Worm (Caenorhabditis elegans): ENCODE measurements around the gene W05B10.6.

W05B10.6 gene

ce11 chrV:12696790-12697189 is 38.7 kb upstream of the W05B10.6 start:
- TF ChIP-seq nhr-237 (tag; optimal IDR thresholded peaks at IDR 0.05): no peak
- TF ChIP-seq nhr-41 (GFP tag; IDR thresholded peaks at IDR 0.05): no peak
- no peak for TF ChIP-seq gei-8 (GFP tag; optimal IDR thresholded peaks at IDR 0.05)
- no peak for TF ChIP-seq nhr-10 (tag; optimal IDR thresholded peaks at IDR 0.05)
- no peak for TF ChIP-seq nhr-111 (GFP tag; optimal IDR thresholded peaks at IDR 0.05)
- TF ChIP-seq egl-27 (tag; optimal IDR thresholded peaks at IDR 0.05): no peak
- no peak for TF ChIP-seq tag-97 (GFP tag; IDR thresholded peaks at IDR 0.05)
- no peak for TF ChIP-seq T20F7.1 (GFP tag; optimal IDR thresholded peaks at IDR 0.05)
- no peak for TF ChIP-seq rbr-2 (tag; optimal IDR thresholded peaks at IDR 0.05)
- no peak for TF ChIP-seq ztf-7 (tag; optimal IDR thresholded peaks at IDR 0.05)
- TF ChIP-seq nhr-11 (tag; optimal IDR thresholded peaks at IDR 0.05): no peak
- no peak for TF ChIP-seq egl-43 (GFP tag; IDR thresholded peaks at IDR 0.05)
- TF ChIP-seq fkh-10 (GFP tag; optimal IDR thresholded peaks at IDR 0.05): no peak

ce11 chrV:12695968-12696367 is 37.9 kb upstream of the W05B10.6 start, which contains the start of gene K10C8.4:
Gene K10C8.4 (plus strand): TSS chrV:12696268.
- TF ChIP-seq madf-5 (GFP tag; IDR thresholded peaks at IDR 0.05): no peak
- no peak for TF ChIP-seq ceh-82 (tag; optimal IDR thresholded peaks at IDR 0.05)
- TF ChIP-seq dmd-6 (GFP tag; IDR thresholded peaks at IDR 0.05): no peak
- no peak for TF ChIP-seq R02D3.7 (tag; optimal IDR thresholded peaks at IDR 0.05)
- TF ChIP-seq arid-1 (GFP tag; conservative IDR thresholded peaks at IDR 0.05): no peak
- TF ChIP-seq ztf-11 (tag; optimal IDR thresholded peaks at IDR 0.05): no peak
- TF ChIP-seq lim-7 (GFP tag; IDR thresholded peaks at IDR 0.05): no peak
- no peak for TF ChIP-seq nhr-41 (GFP tag; IDR thresholded peaks at IDR 0.05)
- no peak for TF ChIP-seq spr-1 (tag; optimal IDR thresholded peaks at IDR 0.05)
- no peak for TF ChIP-seq Y105C5A.15 (GFP tag; IDR thresholded peaks at IDR 0.05)
- no peak for TF ChIP-seq lin-39 (tag; optimal IDR thresholded peaks at IDR 0.05)
- TF ChIP-seq ZK546.5 (tag; optimal IDR thresholded peaks at IDR 0.05): no peak
- no peak for TF ChIP-seq pqm-1 (tag; optimal IDR thresholded peaks at IDR 0.05)

ce11 chrV:12695155-12695554 is 37.1 kb upstream of the W05B10.6 start, which contains the start of gene parn-1:
Gene parn-1 (minus strand): TSS chrV:12695255.
- TF ChIP-seq nhr-77 (tag; optimal IDR thresholded peaks at IDR 0.05) (no peak), mep-1 (tag; optimal IDR thresholded peaks at IDR 0.05) (no peak), pha-4 (GFP tag; IDR thresholded peaks at IDR 0.05) (no peak), pha-4 (tag; optimal IDR thresholded peaks at IDR 0.05) (no peak), nhr-48 (tag; optimal IDR thresholded peaks at IDR 0.05) (no peak), cey-2 (tag; optimal IDR thresholded peaks at IDR 0.05; ENCODE audit: borderline replicate concordance, insufficient read depth) (no peak), ceh-20 (GFP tag; IDR thresholded peaks at IDR 0.05) (no peak), R02D3.7 (tag; optimal IDR thresholded peaks at IDR 0.05) (no peak), hlh-11 (tag; optimal IDR thresholded peaks at IDR 0.05) (no peak), snpc-1.2 (GFP tag; IDR thresholded peaks at IDR 0.05) (no peak), lin-1 (GFP tag; IDR thresholded peaks at IDR 0.05) (no peak), lin-38 (GFP tag; IDR thresholded peaks at IDR 0.05) (no peak), F44E2.7 (GFP tag; IDR thresholded peaks at IDR 0.05) (no peak), F37D6.2 (tag; optimal IDR thresholded peaks at IDR 0.05) (no peak), ZK546.5 (tag; optimal IDR thresholded peaks at IDR 0.05) (no peak), lir-3 (tag; optimal IDR thresholded peaks at IDR 0.05) (no peak), nhr-237 (tag; optimal IDR thresholded peaks at IDR 0.05) (no peak), hlh-30 (tag; optimal IDR thresholded peaks at IDR 0.05; ENCODE audit: insufficient read depth) (no peak), egl-27 (tag; optimal IDR thresholded peaks at IDR 0.05) (no peak)
